Worm (Caenorhabditis elegans) whole organism, young adult: ENCODE measurements around the gene clec-174.

Experiments
- C06A6.2 ChIP-seq: fragments of 200-800 bp; sonication (Bioruptor generic); conservative IDR thresholded peaks from 2 replicates; pipeline ENCODE4 v1.3.6; 2022; ENCODE audit warnings: missing genetic modification characterization, missing compliant biosample characterization
- ceh-100 ChIP-seq: fragments of 200-800 bp; sonication (Bioruptor generic); IDR thresholded peaks from 2 replicates; pipeline ENCODE4 v1.3.6; 2022; ENCODE audit warnings: missing genetic modification reagents, missing genetic modification characterization, missing compliant biosample characterization
- nhr-80 ChIP-seq: sonication (generic microtip); optimal IDR thresholded peaks from 2 replicates; lab custom pipeline; 2016; ENCODE audit warnings: missing genetic modification characterization, missing compliant biosample characterization

DNA sequence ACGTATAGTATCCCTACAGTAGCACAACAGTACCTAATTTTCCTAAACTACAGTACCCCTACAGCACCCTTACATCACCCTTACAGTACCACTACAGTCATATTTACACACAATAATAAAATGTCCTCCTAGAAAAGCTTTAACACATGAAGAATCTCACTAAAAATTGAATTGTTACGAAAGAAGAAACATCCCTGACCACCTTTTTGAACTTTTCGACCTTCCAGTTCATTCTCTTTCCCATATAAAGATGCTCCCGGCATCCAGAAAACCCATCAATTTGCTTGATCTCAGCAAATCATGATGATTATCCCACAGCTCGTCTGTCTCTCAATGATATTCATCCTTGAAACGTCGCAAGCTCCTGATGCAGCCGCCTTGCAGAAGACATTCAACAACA is 36.9 kb downstream of the clec-174 start, which contains the start of gene F56D6.21:
- TF ChIP-seq nhr-80 (tag; lab: Kevin White, UChicago) = no peak
- no peak for TF ChIP-seq C06A6.2 (GFP tag; lab: Robert Waterston, UW)
- no peak for TF ChIP-seq ceh-100
